Worm (Caenorhabditis elegans) whole organism, L1 larva: ENCODE results near the gene micu-1.

ENCODE experiments used
- C34B4.2 ChIP-seq: sonication (generic microtip); optimal IDR thresholded peaks from 2 replicates; lab custom pipeline; 2017; ENCODE audit warnings: mild to moderate bottlenecking, missing genetic modification characterization, missing compliant biosample characterization
- Y116A8C.19 ChIP-seq: sonication (generic microtip); optimal IDR thresholded peaks from 2 replicates; lab custom pipeline; 2016; ENCODE audit warnings: missing compliant biosample characterization, missing genetic modification characterization, borderline replicate concordance
- alr-1 ChIP-seq: fragments of 200-800 bp; sonication (Bioruptor generic); optimal IDR thresholded peaks from 2 replicates; lab custom pipeline; 2018; ENCODE audit warnings: borderline replicate concordance, mild to moderate bottlenecking, missing genetic modification characterization, missing compliant biosample characterization
- aly-2 ChIP-seq: fragments of 150-350 bp; optimal IDR thresholded peaks from 2 replicates; lab custom pipeline; 2014; ENCODE audit warnings: missing biosample characterization, missing genetic modification characterization
- ama-1 ChIP-seq: fragments of 150-350 bp; optimal IDR thresholded peaks from 2 replicates; lab custom pipeline; 2014
- blmp-1 ChIP-seq: fragments of 150-350 bp; optimal IDR thresholded peaks from 2 replicates; lab custom pipeline; 2014; ENCODE audit warnings: missing biosample characterization, missing genetic modification characterization
- ceh-8 ChIP-seq: fragments of 200-800 bp; sonication (Bioruptor generic); optimal IDR thresholded peaks from 2 replicates; lab custom pipeline; 2018; ENCODE audit warnings: mild to moderate bottlenecking, missing genetic modification characterization, moderate library complexity, missing compliant biosample characterization
- dpl-1 ChIP-seq, 3 experiments: fragments of 150-350 bp in 2 of 3; sonication (generic microtip) in 1 of 3; optimal IDR thresholded peaks; 2 replicates each; lab custom pipeline; 2014 to 2017; ENCODE audit warnings: missing biosample characterization in 3 of 3, missing genetic modification characterization in 3 of 3, missing genetic modification reagents in 3 of 3
- dsc-1 ChIP-seq: sonication (generic microtip); optimal IDR thresholded peaks from 2 replicates; lab custom pipeline; 2016; ENCODE audit warnings: mild to moderate bottlenecking, missing genetic modification characterization, missing compliant biosample characterization
- efl-3 ChIP-seq: fragments of 200-800 bp; sonication (Bioruptor generic); optimal IDR thresholded peaks from 2 replicates; lab custom pipeline; 2018; ENCODE audit warnings: mild to moderate bottlenecking, missing genetic modification characterization, missing compliant biosample characterization
- egl-27 ChIP-seq, 2 experiments: fragments of 150-350 bp in 1 of 2; sonication (generic microtip); optimal IDR thresholded peaks; 3 replicates each; lab custom pipeline; 2017 to 2018; ENCODE audit warnings: missing biosample characterization in 2 of 2, missing genetic modification characterization in 2 of 2, missing genetic modification reagents in 2 of 2
- elt-2 ChIP-seq: sonication (generic microtip); optimal IDR thresholded peaks from 2 replicates; lab custom pipeline; 2016; ENCODE audit warnings: missing genetic modification characterization, mild to moderate bottlenecking, inconsistent platforms, missing compliant biosample characterization, missing genetic modification reagents
- elt-3 ChIP-seq, 6 experiments: fragments of 150-350 bp in 1 of 6; sonication (generic microtip); optimal IDR thresholded peaks; 2 replicates each; lab custom pipeline; 2017 to 2018; ENCODE audit warnings: missing biosample characterization in 6 of 6, missing genetic modification characterization in 6 of 6, inconsistent platforms in 1 of 6
- fkh-10 ChIP-seq: sonication (generic microtip); optimal IDR thresholded peaks from 2 replicates; lab custom pipeline; 2017; ENCODE audit warnings: missing biosample characterization, missing genetic modification reagents, missing genetic modification characterization
- fkh-8 ChIP-seq: sonication (generic microtip); optimal IDR thresholded peaks from 2 replicates; lab custom pipeline; 2016; ENCODE audit warnings: mild to moderate bottlenecking, missing genetic modification characterization, missing compliant biosample characterization
- fos-1 ChIP-seq: fragments of 150-350 bp; optimal IDR thresholded peaks from 2 replicates; lab custom pipeline; 2014; ENCODE audit warnings: missing biosample characterization, missing genetic modification characterization
- grh-1 ChIP-seq: fragments of 200-800 bp; sonication (Bioruptor generic); IDR thresholded peaks from 2 replicates; pipeline ENCODE4 v1.3.6; 2022; ENCODE audit warnings: missing genetic modification reagents, missing genetic modification characterization, missing compliant biosample characterization
- hpl-2 ChIP-seq: fragments of 150-350 bp; optimal IDR thresholded peaks from 2 replicates; lab custom pipeline; 2014; ENCODE audit warnings: missing biosample characterization, missing genetic modification reagents, missing genetic modification characterization
- isw-1 ChIP-seq: fragments of 200-800 bp; sonication (Bioruptor generic); IDR thresholded peaks from 2 replicates; pipeline ENCODE4 v1.3.6; 2022; ENCODE audit warnings: missing genetic modification characterization, missing compliant biosample characterization
- lin-14 ChIP-seq: fragments of 200-800 bp; sonication (Bioruptor generic); optimal IDR thresholded peaks from 2 replicates; lab custom pipeline; 2018; ENCODE audit warnings: mild to moderate bottlenecking, missing genetic modification characterization, moderate library complexity, missing compliant biosample characterization
- lin-35 ChIP-seq, 2 experiments: fragments of 150-350 bp; optimal IDR thresholded peaks; 2 replicates each; lab custom pipeline; 2014; ENCODE audit warnings: missing biosample characterization in 2 of 2, missing genetic modification characterization in 2 of 2, missing genetic modification reagents in 2 of 2
- lin-39 ChIP-seq: fragments of 150-350 bp; optimal IDR thresholded peaks from 2 replicates; lab custom pipeline; 2014; ENCODE audit warnings: missing biosample characterization, missing genetic modification reagents, missing genetic modification characterization
- lsy-2 ChIP-seq, 2 experiments: fragments of 150-350 bp; optimal IDR thresholded peaks; 2 replicates each; lab custom pipeline; 2014; ENCODE audit warnings: missing biosample characterization in 2 of 2, missing genetic modification characterization in 2 of 2
- mab-9 ChIP-seq: fragments of 200-800 bp; sonication (Bioruptor generic); IDR thresholded peaks from 2 replicates; pipeline ENCODE4 v1.3.6; 2022; ENCODE audit warnings: missing genetic modification reagents, missing genetic modification characterization, missing compliant biosample characterization
- mdl-1 ChIP-seq, 2 experiments: fragments of 150-350 bp; optimal IDR thresholded peaks; 2 replicates each; lab custom pipeline; 2014 to 2017; ENCODE audit warnings: missing biosample characterization in 2 of 2, missing genetic modification characterization in 2 of 2, inconsistent platforms in 1 of 2
- mep-1 ChIP-seq: fragments of 150-350 bp; optimal IDR thresholded peaks from 2 replicates; lab custom pipeline; 2014; ENCODE audit warnings: missing biosample characterization, missing genetic modification characterization
- nhr-11 ChIP-seq: fragments of 150-350 bp; optimal IDR thresholded peaks from 2 replicates; lab custom pipeline; 2014; ENCODE audit warnings: missing biosample characterization, missing genetic modification characterization
- nhr-12 ChIP-seq: sonication (generic microtip); optimal IDR thresholded peaks from 2 replicates; lab custom pipeline; 2017; ENCODE audit warnings: missing biosample characterization, missing genetic modification characterization
- nhr-19 ChIP-seq: fragments of 200-800 bp; sonication (Bioruptor generic); conservative IDR thresholded peaks from 2 replicates; pipeline ENCODE4 v1.3.6; 2022; ENCODE audit warnings: missing genetic modification characterization, missing compliant biosample characterization
- nhr-20 ChIP-seq: sonication (generic microtip); optimal IDR thresholded peaks from 2 replicates; lab custom pipeline; 2016; ENCODE audit warnings: mild to moderate bottlenecking, missing genetic modification characterization, missing compliant biosample characterization
- nhr-237 ChIP-seq: fragments of 150-350 bp; optimal IDR thresholded peaks from 2 replicates; lab custom pipeline; 2014; ENCODE audit warnings: missing biosample characterization, missing genetic modification characterization
- nhr-28 ChIP-seq: fragments of 150-350 bp; optimal IDR thresholded peaks from 2 replicates; lab custom pipeline; 2014; ENCODE audit warnings: missing biosample characterization, missing genetic modification characterization
- nhr-71 ChIP-seq: sonication (generic microtip); optimal IDR thresholded peaks from 2 replicates; lab custom pipeline; 2016; ENCODE audit warnings: mild to moderate bottlenecking, missing genetic modification characterization, moderate library complexity, missing compliant biosample characterization
- nhr-77 ChIP-seq: fragments of 150-350 bp; optimal IDR thresholded peaks from 2 replicates; lab custom pipeline; 2014; ENCODE audit warnings: missing biosample characterization, missing genetic modification characterization
- nhr-84 ChIP-seq: sonication (generic microtip); optimal IDR thresholded peaks from 2 replicates; lab custom pipeline; 2017; ENCODE audit warnings: missing biosample characterization, missing genetic modification characterization
- nhr-85 ChIP-seq: sonication (generic microtip); peaks from one replicate; lab custom pipeline; 2016; ENCODE audit warnings: missing genetic modification characterization, inconsistent platforms, missing compliant biosample characterization
- nhr-90 ChIP-seq: sonication (generic microtip); optimal IDR thresholded peaks from 2 replicates; lab custom pipeline; 2016; ENCODE audit warnings: mild to moderate bottlenecking, missing genetic modification characterization, missing compliant biosample characterization; ENCODE audit not compliant: poor library complexity
- pax-3 ChIP-seq: fragments of 200-800 bp; sonication (Bioruptor generic); optimal IDR thresholded peaks from 2 replicates; lab custom pipeline; 2018; ENCODE audit warnings: mild to moderate bottlenecking, missing genetic modification characterization, moderate library complexity, missing compliant biosample characterization
- pqm-1 ChIP-seq: sonication (generic microtip); optimal IDR thresholded peaks from 3 replicates; lab custom pipeline; 2017; ENCODE audit warnings: missing biosample characterization, missing genetic modification characterization
- skn-1 ChIP-seq: fragments of 150-350 bp; optimal IDR thresholded peaks from 2 replicates; lab custom pipeline; 2014; ENCODE audit warnings: missing biosample characterization, missing genetic modification characterization
- snu-23 ChIP-seq: sonication (generic microtip); optimal IDR thresholded peaks from 2 replicates; lab custom pipeline; 2016; ENCODE audit warnings: missing genetic modification characterization, missing compliant biosample characterization
- sptf-1 ChIP-seq: fragments of 150-350 bp; optimal IDR thresholded peaks from 2 replicates; lab custom pipeline; 2014; ENCODE audit warnings: missing biosample characterization, missing genetic modification characterization
- sup-37 ChIP-seq: fragments of 200-800 bp; sonication (Bioruptor generic); optimal IDR thresholded peaks from 2 replicates; lab custom pipeline; 2018; ENCODE audit warnings: mild to moderate bottlenecking, missing genetic modification characterization, missing compliant biosample characterization
- swsn-7 ChIP-seq: sonication (generic microtip); optimal IDR thresholded peaks from 2 replicates; lab custom pipeline; 2016; ENCODE audit warnings: missing genetic modification characterization, missing compliant biosample characterization
- tbx-2 ChIP-seq: sonication (generic microtip); optimal IDR thresholded peaks from 2 replicates; lab custom pipeline; 2016; ENCODE audit warnings: missing genetic modification characterization, missing compliant biosample characterization
- unc-130 ChIP-seq: fragments of 150-350 bp; optimal IDR thresholded peaks from 2 replicates; lab custom pipeline; 2017; ENCODE audit warnings: missing biosample characterization, missing genetic modification characterization, inconsistent platforms
- unc-30 ChIP-seq: sonication (generic microtip); optimal IDR thresholded peaks from 2 replicates; lab custom pipeline; 2017; ENCODE audit warnings: missing biosample characterization, missing genetic modification characterization
- unc-62 ChIP-seq: fragments of 150-350 bp; optimal IDR thresholded peaks from 2 replicates; lab custom pipeline; 2014; ENCODE audit warnings: missing biosample characterization, missing genetic modification reagents, missing genetic modification characterization
- unc-86 ChIP-seq: sonication (generic microtip); optimal IDR thresholded peaks from 2 replicates; lab custom pipeline; 2016; ENCODE audit warnings: missing genetic modification characterization, missing compliant biosample characterization
- unc-98 ChIP-seq: fragments of 200-800 bp; sonication (Bioruptor generic); IDR thresholded peaks from 2 replicates; pipeline ENCODE4 v1.3.6; 2022; ENCODE audit warnings: missing genetic modification characterization, missing compliant biosample characterization
- vab-15 ChIP-seq: sonication (generic microtip); optimal IDR thresholded peaks from 2 replicates; lab custom pipeline; 2017; ENCODE audit warnings: missing genotype, mild to moderate bottlenecking, missing genetic modification characterization, missing compliant biosample characterization
- xbp-1 ChIP-seq: sonication (generic microtip); optimal IDR thresholded peaks from 2 replicates; lab custom pipeline; 2016; ENCODE audit warnings: missing genetic modification characterization, missing compliant biosample characterization
- zip-4 ChIP-seq: fragments of 200-800 bp; sonication (Bioruptor generic); optimal IDR thresholded peaks from 2 replicates; lab custom pipeline; 2018; ENCODE audit warnings: mild to moderate bottlenecking, missing genetic modification characterization, moderate library complexity, missing compliant biosample characterization
- ztf-4 ChIP-seq: fragments of 150-350 bp; optimal IDR thresholded peaks from 2 replicates; lab custom pipeline; 2014; ENCODE audit warnings: missing biosample characterization, missing genetic modification characterization

Gene micu-1

ce11 chrIV:13318773-13319172, 21.0 kb downstream of the micu-1 start:
- peak; percentile 47 for TF ChIP-seq snu-23 (GFP tag; lab: Kevin White, UChicago)
- no peak for TF ChIP-seq unc-62
- peak; percentile 94 for TF ChIP-seq elt-2
- TF ChIP-seq blmp-1 (tag; lab: Kevin White, UChicago): peak; percentile 36
- TF ChIP-seq fos-1 (tag; lab: Kevin White, UChicago): peak; percentile 20
- TF ChIP-seq mab-9: no peak
- no peak for TF ChIP-seq nhr-77
- no peak for TF ChIP-seq ztf-4
- no peak for TF ChIP-seq unc-86
- no peak for TF ChIP-seq lsy-2 (tag; optimal IDR thresholded peaks at IDR 0.05; lab: Kevin White, UChicago)
- TF ChIP-seq nhr-20: peak; percentile 83
- no peak for TF ChIP-seq nhr-237 (tag; lab: Kevin White, UChicago)
- no peak for TF ChIP-seq sup-37 (GFP tag; lab: Kevin White, UChicago)
- TF ChIP-seq nhr-12 (tag; lab: Kevin White, UChicago): no peak
- TF ChIP-seq fkh-10 (GFP tag; lab: Kevin White, UChicago): no peak
- no peak for TF ChIP-seq isw-1 (GFP tag; lab: Robert Waterston, UW)
- 0 out of 2 replicates have a peak, but pooled peaks have one; percentile 26 for TF ChIP-seq grh-1 (GFP tag; lab: Robert Waterston, UW)
- no peak for TF ChIP-seq pqm-1 (tag; lab: Kevin White, UChicago)
- TF ChIP-seq mep-1 (tag; lab: Kevin White, UChicago): no peak
- TF ChIP-seq ceh-8: no peak
- no peak for TF ChIP-seq egl-27 (tag; optimal IDR thresholded peaks at IDR 0.05; lab: Kevin White, UChicago)
- TF ChIP-seq alr-1: no peak
- no peak for TF ChIP-seq nhr-84 (tag; lab: Kevin White, UChicago)
- TF ChIP-seq zip-4 (GFP tag; lab: Kevin White, UChicago): no peak
- no peak for TF ChIP-seq nhr-11 (tag; lab: Kevin White, UChicago)
- TF ChIP-seq Y116A8C.19 (tag; lab: Kevin White, UChicago): no peak
- no peak for TF ChIP-seq unc-98 (GFP tag; lab: Robert Waterston, UW)
- TF ChIP-seq dsc-1 (tag; lab: Kevin White, UChicago): no peak
- no peak for TF ChIP-seq aly-2 (tag; lab: Kevin White, UChicago)
- no peak for TF ChIP-seq fkh-8 (tag; lab: Kevin White, UChicago)
- TF ChIP-seq lin-39 (tag; lab: Kevin White, UChicago): no peak
- TF ChIP-seq nhr-90 (tag; lab: Kevin White, UChicago): peak; percentile 58
- no peak for TF ChIP-seq skn-1
- TF ChIP-seq sptf-1 (tag; lab: Kevin White, UChicago): no peak
- no peak for TF ChIP-seq pax-3
- no peak for TF ChIP-seq dpl-1 (GFP tag; optimal IDR thresholded peaks at IDR 0.05; lab: Kevin White, UChicago)
- no peak for TF ChIP-seq unc-130 (tag; lab: Kevin White, UChicago)
- TF ChIP-seq lin-14: peak; percentile 34
- TF ChIP-seq hpl-2: no peak
- TF ChIP-seq ama-1: no peak
- no peak for TF ChIP-seq C34B4.2
- peak; percentile 74 for TF ChIP-seq nhr-19 (GFP tag; lab: Robert Waterston, UW)
- TF ChIP-seq unc-30 (tag; lab: Kevin White, UChicago): no peak
- TF ChIP-seq xbp-1 (tag; lab: Kevin White, UChicago): no peak
- TF ChIP-seq vab-15 (tag; lab: Kevin White, UChicago): no peak
- peak; percentile 58 for TF ChIP-seq nhr-85 (tag; lab: Kevin White, UChicago)
- peak; percentile 25 to 82 (median 39) for TF ChIP-seq elt-3 (tag; optimal IDR thresholded peaks at IDR 0.05; lab: Kevin White, UChicago)
- no peak for TF ChIP-seq nhr-28 (tag; lab: Kevin White, UChicago)
- peak; percentile 3 for TF ChIP-seq tbx-2
- TF ChIP-seq swsn-7: no peak
- peak in 1 of 2 experiments; percentile 12 for TF ChIP-seq mdl-1 (tag; optimal IDR thresholded peaks at IDR 0.05; lab: Kevin White, UChicago)
- peak; percentile 67 for TF ChIP-seq nhr-71 (tag; lab: Kevin White, UChicago)
- peak in 1 of 2 experiments; percentile 54 for TF ChIP-seq lin-35 (GFP tag; optimal IDR thresholded peaks at IDR 0.05; lab: Kevin White, UChicago)
- no peak for TF ChIP-seq efl-3 (GFP tag; lab: Kevin White, UChicago)
